Worm (Caenorhabditis elegans) whole organism, early embryonic: ENCODE data around the gene F43C9.1.

ENCODE experiments used
- ama-1 ChIP-seq: fragments of 150-350 bp; optimal IDR thresholded peaks from 2 replicates; lab custom pipeline; 2014
- ceh-36 ChIP-seq: sonication (generic microtip); optimal IDR thresholded peaks from 2 replicates; lab custom pipeline; 2016; ENCODE audit warnings: missing genetic modification characterization, inconsistent platforms, missing compliant biosample characterization
- flt-1 ChIP-seq: fragments of 200-800 bp; sonication (Bioruptor generic); IDR thresholded peaks from 2 replicates; pipeline ENCODE4 v1.3.6; 2022; ENCODE audit warnings: missing genetic modification characterization, missing compliant biosample characterization
- hmbx-1 ChIP-seq: sonication (generic microtip); optimal IDR thresholded peaks from 2 replicates; lab custom pipeline; 2016; ENCODE audit warnings: mild to moderate bottlenecking, missing genetic modification characterization, missing compliant biosample characterization

- no peak for TF ChIP-seq ama-1
- no peak for TF ChIP-seq ceh-36 (tag; lab: Kevin White, UChicago)
- TF ChIP-seq flt-1 (GFP tag; lab: Robert Waterston, UW), result no peak
- TF ChIP-seq hmbx-1, result no peak
Measured at ce11 chrX:4794062-4794461, 983 bp downstream of the F43C9.1 start.
